Worm (Caenorhabditis elegans): ENCODE results near the gene F59B10.4.
"Not testable (repeated sequence)": the region's sequence is repeated elsewhere in the genome, so short reads cannot be mapped to it uniquely, and the experiment has no call there.

The F59B10.4 gene

DNA sequence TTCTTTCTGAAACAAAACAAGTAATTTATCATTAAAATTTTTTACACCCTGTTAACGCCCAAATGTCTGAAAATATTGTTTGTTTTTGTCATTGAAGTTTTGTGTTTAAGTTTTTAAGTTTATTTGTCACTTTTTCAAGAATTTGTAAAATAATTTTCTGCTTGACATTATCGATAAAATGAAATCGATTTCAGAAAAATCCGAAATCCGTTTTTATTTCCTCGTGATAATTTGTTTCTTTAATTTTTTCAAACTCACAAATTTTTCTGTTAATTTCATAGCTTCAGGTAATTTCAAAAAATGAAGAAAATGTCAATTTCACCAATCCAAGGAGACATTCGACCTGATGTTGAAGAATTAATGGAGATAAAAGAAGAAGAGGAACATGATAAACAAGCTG is 23.0 kb downstream of the F59B10.4 start, which contains the start of gene ZK666.12:
Gene ZK666.12, plus strand, starts transcription at position 301 of the 400 bp plus-strand sequence.
- no peak for TF ChIP-seq eor-1 (tag; optimal IDR thresholded peaks at IDR 0.05)
- TF ChIP-seq egl-5 (tag; optimal IDR thresholded peaks at IDR 0.05): no peak
- TF ChIP-seq elt-1 (tag; optimal IDR thresholded peaks at IDR 0.05): no peak
- no peak for TF ChIP-seq nhr-77 (tag; optimal IDR thresholded peaks at IDR 0.05)
- TF ChIP-seq jun-1 (tag; optimal IDR thresholded peaks at IDR 0.05): no peak
- no peak for TF ChIP-seq R02D3.7 (tag; optimal IDR thresholded peaks at IDR 0.05)
- no peak for TF ChIP-seq nhr-237 (tag; optimal IDR thresholded peaks at IDR 0.05)

DNA sequence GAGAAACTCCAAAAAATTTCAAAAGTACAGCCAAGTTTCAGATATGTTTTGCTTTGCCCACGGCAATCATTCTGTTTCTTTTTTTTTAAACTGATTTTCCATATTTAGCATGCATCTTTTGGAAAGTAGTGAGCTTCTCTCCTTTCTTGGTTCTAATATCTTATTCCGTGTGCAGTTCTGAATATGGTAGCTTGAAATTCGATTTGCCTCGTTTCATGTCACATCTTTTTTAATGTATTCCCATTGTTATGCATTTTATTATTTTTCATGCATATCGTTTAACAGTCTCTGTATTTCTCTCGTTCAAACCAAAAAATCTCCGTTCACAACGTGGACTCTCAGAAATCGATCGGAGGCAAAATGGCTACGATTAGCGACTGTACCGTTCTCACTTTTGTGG is 24.4 kb downstream of the F59B10.4 start, which contains the start of gene ZK666.14:
Gene ZK666.14, plus strand, starts transcription at position 301 of the 400 bp plus-strand sequence.
- no peak for TF ChIP-seq nhr-12 (tag; optimal IDR thresholded peaks at IDR 0.05)
- no peak for TF ChIP-seq nhr-76 (tag; optimal IDR thresholded peaks at IDR 0.05)
- no peak for TF ChIP-seq zag-1 (tag; optimal IDR thresholded peaks at IDR 0.05)

DNA sequence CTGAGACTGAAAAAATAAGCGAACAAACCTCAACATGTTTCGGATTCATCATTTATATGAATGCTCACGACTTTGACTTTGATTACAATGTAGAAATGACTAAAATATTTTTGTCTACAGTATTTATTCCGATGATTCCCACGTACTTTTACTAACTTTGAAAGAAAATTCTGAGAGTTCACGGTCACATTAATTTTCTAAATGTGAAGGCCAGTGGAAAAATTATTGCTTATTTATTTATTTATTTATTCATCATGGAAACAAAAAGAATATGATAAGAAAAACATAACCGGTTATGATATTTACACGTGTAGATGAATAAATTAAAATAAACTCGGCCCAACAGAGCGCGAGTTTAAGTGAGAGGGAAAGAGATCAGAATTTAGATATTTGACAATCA is 25.9 kb downstream of the F59B10.4 start, which contains the start of gene ZK666.8:
Gene ZK666.8, minus strand, starts transcription at position 101 of the 400 bp plus-strand sequence.
- not testable (repeated sequence) for TF ChIP-seq fkh-2, snpc-4, pqm-1 (tag; optimal IDR thresholded peaks at IDR 0.05)

DNA sequence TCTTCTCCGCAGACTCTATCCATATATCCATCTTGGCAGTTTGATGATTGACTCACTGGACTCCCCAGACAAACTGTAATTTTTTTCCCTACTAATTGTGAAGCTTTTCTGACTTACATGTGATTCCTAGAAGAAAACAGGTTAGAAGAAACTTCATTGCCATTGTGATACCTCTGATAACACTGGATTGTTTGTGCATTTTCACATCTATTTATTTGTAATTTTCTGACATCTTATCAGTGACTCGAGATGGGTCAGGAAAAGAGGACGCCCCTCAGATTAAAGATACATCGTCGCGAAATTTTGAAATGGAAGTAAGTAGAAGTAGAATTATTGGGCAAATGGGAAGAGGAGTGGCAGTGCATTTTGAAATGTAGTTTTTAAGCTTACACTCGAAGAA is 28.6 kb downstream of the F59B10.4 start, which contains the start of gene clec-61:
Gene clec-61, minus strand, starts transcription at position 209 of the 400 bp plus-strand sequence.
- TF ChIP-seq nhr-23 (tag; optimal IDR thresholded peaks at IDR 0.05) (no peak), zag-1 (tag; optimal IDR thresholded peaks at IDR 0.05) (no peak)

DNA sequence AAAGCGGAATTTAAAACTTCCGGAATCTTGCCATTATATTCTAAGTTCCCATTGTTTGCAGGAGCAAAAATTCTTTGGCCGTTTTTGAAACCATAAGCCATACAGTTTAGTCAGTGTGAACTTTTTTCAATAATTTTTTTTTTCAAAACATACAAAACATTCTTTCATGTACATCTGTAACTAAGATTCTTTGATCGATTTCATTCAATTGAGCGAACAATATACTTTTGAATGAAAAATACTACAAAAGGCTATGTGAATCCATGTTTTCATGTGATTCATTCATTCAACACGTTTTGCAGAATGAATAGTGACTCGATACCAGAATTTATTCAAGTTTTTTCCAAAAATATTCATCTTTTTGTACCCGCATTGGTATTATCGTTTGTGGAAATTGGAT is 32.2 kb downstream of the F59B10.4 start, which contains the start of gene ZK666.15:
Gene ZK666.15, plus strand, starts transcription at position 301 of the 400 bp plus-strand sequence.
- TF ChIP-seq egl-27 (tag; optimal IDR thresholded peaks at IDR 0.05): no peak
- no peak for TF ChIP-seq fos-1 (tag; optimal IDR thresholded peaks at IDR 0.05)
- TF ChIP-seq ama-1 (optimal IDR thresholded peaks at IDR 0.05): no peak
- no peak for TF ChIP-seq pqm-1 (tag; optimal IDR thresholded peaks at IDR 0.05)

DNA sequence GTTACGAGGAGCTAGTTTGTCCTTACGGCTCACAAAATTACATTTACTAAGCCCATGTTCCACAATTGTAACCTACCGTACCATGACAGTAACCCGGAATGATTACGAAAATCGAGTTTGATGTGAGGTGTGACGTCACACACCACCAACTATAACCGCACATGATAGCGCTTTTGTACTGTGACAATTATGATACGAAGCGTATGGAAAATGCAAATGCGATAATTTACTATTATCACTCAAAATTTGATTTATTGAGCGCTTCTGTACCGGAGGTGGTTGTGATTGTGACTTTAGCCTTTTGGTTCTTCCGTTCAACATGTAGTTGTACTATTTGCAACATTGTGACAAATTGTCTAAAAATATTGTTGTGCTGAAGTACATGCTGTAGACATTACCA is 33.3 kb downstream of the F59B10.4 start:
- TF ChIP-seq elt-2 (tag; optimal IDR thresholded peaks at IDR 0.05) (peak; percentile 84), jun-1 (tag; optimal IDR thresholded peaks at IDR 0.05) (peak; percentile 70), pqm-1 (tag; optimal IDR thresholded peaks at IDR 0.05) (peak; percentile 87), unc-39 (tag; optimal IDR thresholded peaks at IDR 0.05) (no peak)

DNA sequence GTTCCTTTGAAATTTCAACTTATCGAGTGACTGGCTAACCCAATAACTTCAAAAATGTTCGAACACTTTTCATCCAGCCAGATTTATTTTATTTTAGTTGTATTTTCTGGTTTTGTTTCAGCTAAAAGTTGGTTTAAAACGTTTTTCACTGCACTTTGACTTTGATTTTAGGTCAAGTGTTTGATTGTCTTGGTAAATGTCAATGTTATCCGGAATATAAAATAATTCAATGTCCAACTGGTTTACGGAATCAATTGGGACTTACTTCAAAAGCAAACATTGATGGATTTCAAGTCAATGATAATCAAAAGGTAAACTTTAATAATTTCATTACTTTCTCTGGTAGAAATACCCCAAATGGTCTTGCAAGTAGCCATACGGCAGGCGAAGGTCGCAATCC is 35.1 kb downstream of the F59B10.4 start:
- TF ChIP-seq zag-1 (tag; optimal IDR thresholded peaks at IDR 0.05): no peak
- no peak for TF ChIP-seq nfya-1 (tag; optimal IDR thresholded peaks at IDR 0.05; ENCODE audit: insufficient read depth)
- no peak for TF ChIP-seq tbx-2 (tag; optimal IDR thresholded peaks at IDR 0.05)
- TF ChIP-seq nhr-67 (tag; optimal IDR thresholded peaks at IDR 0.05): no peak
- no peak for TF ChIP-seq nhr-43 (tag; optimal IDR thresholded peaks at IDR 0.05; ENCODE audit: poor library complexity, severe bottlenecking)
- no peak for TF ChIP-seq pqm-1 (tag; optimal IDR thresholded peaks at IDR 0.05)
- TF ChIP-seq elt-2 (tag; optimal IDR thresholded peaks at IDR 0.05): no peak
- TF ChIP-seq R02D3.7 (tag; optimal IDR thresholded peaks at IDR 0.05): no peak

DNA sequence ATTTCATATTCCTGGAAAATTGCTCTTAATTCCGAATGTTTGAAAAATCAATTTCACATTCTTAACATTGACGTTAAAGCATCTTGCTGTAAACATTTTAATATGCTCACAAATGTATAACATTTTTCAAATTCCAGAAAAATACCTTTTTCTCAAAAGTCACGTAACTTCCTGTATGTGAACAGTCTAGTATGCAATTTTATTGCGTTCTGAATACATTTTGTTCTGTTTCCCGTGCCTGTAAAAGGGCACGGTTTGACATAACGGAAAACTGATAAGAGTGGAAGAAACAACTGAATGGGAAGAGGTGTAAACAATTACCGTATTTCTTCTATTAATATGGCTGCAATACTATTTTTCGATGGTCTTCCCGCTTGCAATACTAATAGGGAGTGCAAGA is 36.0 kb downstream of the F59B10.4 start:
- peak; percentile 67 for TF ChIP-seq elt-2 (tag; optimal IDR thresholded peaks at IDR 0.05)
- no peak for TF ChIP-seq eor-1 (tag; optimal IDR thresholded peaks at IDR 0.05)
- TF ChIP-seq pqm-1 (tag; optimal IDR thresholded peaks at IDR 0.05): peak; percentile 48

DNA sequence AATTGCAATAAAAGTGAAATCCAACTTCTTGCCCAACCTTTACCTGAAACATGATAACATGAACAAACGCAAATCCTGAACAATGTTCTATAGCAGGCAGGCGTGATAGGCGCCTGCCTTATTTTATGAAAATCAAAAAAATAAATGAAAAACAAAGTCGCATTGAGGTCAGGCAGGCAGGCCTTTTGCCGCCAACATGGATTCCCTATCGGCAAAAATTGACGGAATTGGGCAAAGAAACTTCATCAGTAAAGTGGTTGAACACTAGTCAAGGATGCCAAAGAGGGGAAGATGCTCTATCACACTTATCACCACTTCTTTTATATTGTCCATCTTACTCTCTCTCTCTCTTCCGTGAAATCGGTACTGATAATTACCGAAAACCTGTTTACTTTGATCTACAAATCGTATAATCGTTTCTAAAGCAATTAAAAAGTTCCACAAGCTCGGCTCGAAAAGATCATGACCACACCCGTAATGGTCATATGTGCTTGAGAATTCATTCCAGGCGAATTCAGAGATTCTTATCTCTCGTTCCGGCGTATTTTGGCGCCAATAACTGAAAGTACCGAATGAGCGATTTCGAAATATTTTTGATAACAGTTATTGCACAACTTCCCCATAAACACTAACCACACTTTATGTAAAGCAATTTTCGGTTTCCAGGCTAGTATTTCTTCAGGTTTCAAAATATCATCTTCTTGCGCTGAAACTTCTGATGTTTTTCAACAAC is 36.9 kb downstream of the F59B10.4 start, which contains the start of the genes clec-60 and ZK666.11:
Gene clec-60, minus strand, starts transcription at position 51 of the 733 bp plus-strand sequence.
Gene ZK666.11, plus strand, starts transcription at position 699 of the 733 bp plus-strand sequence.
- no peak for TF ChIP-seq lin-15B (tag; optimal IDR thresholded peaks at IDR 0.05)
- TF ChIP-seq nhr-28 (tag; optimal IDR thresholded peaks at IDR 0.05): no peak
- TF ChIP-seq jun-1 (tag; optimal IDR thresholded peaks at IDR 0.05): peak; percentile 7
- TF ChIP-seq elt-2 (tag; optimal IDR thresholded peaks at IDR 0.05): peak; percentile 57
- no peak for TF ChIP-seq nhr-43 (tag; optimal IDR thresholded peaks at IDR 0.05; ENCODE audit: poor library complexity, severe bottlenecking)
- TF ChIP-seq lsy-12 (tag; optimal IDR thresholded peaks at IDR 0.05): no peak
- TF ChIP-seq ceh-9 (tag; optimal IDR thresholded peaks at IDR 0.05): no peak
- TF ChIP-seq snpc-4 (tag; optimal IDR thresholded peaks at IDR 0.05): no peak
- TF ChIP-seq fkh-2 (tag; optimal IDR thresholded peaks at IDR 0.05): no peak
- TF ChIP-seq elt-3 (tag; optimal IDR thresholded peaks at IDR 0.05): no peak
- TF ChIP-seq skn-1 (tag; optimal IDR thresholded peaks at IDR 0.05): no peak
- no peak for TF ChIP-seq ama-1 (optimal IDR thresholded peaks at IDR 0.05)
- TF ChIP-seq pqm-1 (tag; optimal IDR thresholded peaks at IDR 0.05): peak; percentile 36
- no peak for TF ChIP-seq pha-4 (tag; optimal IDR thresholded peaks at IDR 0.05)
- no peak for TF ChIP-seq nhr-25 (tag; optimal IDR thresholded peaks at IDR 0.05)
- no peak for TF ChIP-seq nhr-11 (tag; optimal IDR thresholded peaks at IDR 0.05)
- TF ChIP-seq zag-1 (tag; optimal IDR thresholded peaks at IDR 0.05): no peak
- no peak for TF ChIP-seq tbx-2 (tag; optimal IDR thresholded peaks at IDR 0.05)
- TF ChIP-seq egl-27 (tag; optimal IDR thresholded peaks at IDR 0.05): no peak
